Worm (Caenorhabditis elegans) whole organism, L2 larva: ENCODE data around the gene hst-1.
A peak's percentile ranks its signal among the peaks of the same experiment; 100 is the strongest.

Experiments
- F13H6.1 ChIP-seq: sonication (generic microtip); optimal IDR thresholded peaks from 2 replicates; lab custom pipeline; 2016; ENCODE audit warnings: missing genetic modification characterization, missing compliant biosample characterization
- R02D3.7 ChIP-seq: fragments of 150-350 bp; optimal IDR thresholded peaks from 2 replicates; lab custom pipeline; 2014; ENCODE audit warnings: missing biosample characterization, missing genetic modification characterization
- Y55F3AM.14 ChIP-seq: fragments of 200-800 bp; sonication (Bioruptor generic); optimal IDR thresholded peaks from 2 replicates; lab custom pipeline; 2018; ENCODE audit warnings: mild to moderate bottlenecking, missing genetic modification characterization, missing compliant biosample characterization
- ZK546.5 ChIP-seq: sonication (generic microtip); optimal IDR thresholded peaks from 2 replicates; lab custom pipeline; 2017; ENCODE audit warnings: missing biosample characterization, missing genetic modification characterization
- alr-1 ChIP-seq: fragments of 150-350 bp; optimal IDR thresholded peaks from 2 replicates; lab custom pipeline; 2014; ENCODE audit warnings: missing biosample characterization, missing genetic modification characterization
- aly-2 ChIP-seq: fragments of 150-350 bp; optimal IDR thresholded peaks from 2 replicates; lab custom pipeline; 2014; ENCODE audit warnings: missing biosample characterization, missing genetic modification characterization
- ama-1 ChIP-seq: fragments of 150-350 bp; optimal IDR thresholded peaks from 2 replicates; lab custom pipeline; 2018; ENCODE audit warnings: inconsistent platforms
- blmp-1 ChIP-seq: sonication (generic microtip); optimal IDR thresholded peaks from 2 replicates; lab custom pipeline; 2017; ENCODE audit warnings: missing genetic modification characterization, mild to moderate bottlenecking, missing compliant biosample characterization, antibody characterized with exemption, moderate library complexity; ENCODE audit not compliant: insufficient read depth
- ceh-16 ChIP-seq: fragments of 150-350 bp; optimal IDR thresholded peaks from 2 replicates; lab custom pipeline; 2014; ENCODE audit warnings: missing biosample characterization, missing genetic modification characterization
- crh-2 ChIP-seq: sonication (generic microtip); optimal IDR thresholded peaks from 2 replicates; lab custom pipeline; 2017; ENCODE audit warnings: missing biosample characterization, missing genetic modification characterization
- egl-27 ChIP-seq: sonication (generic microtip); optimal IDR thresholded peaks from 3 replicates; lab custom pipeline; 2017; ENCODE audit warnings: missing biosample characterization, missing genetic modification reagents, missing genetic modification characterization
- elt-1 ChIP-seq: fragments of 150-350 bp; optimal IDR thresholded peaks from 2 replicates; lab custom pipeline; 2014; ENCODE audit warnings: missing biosample characterization, missing genetic modification characterization
- elt-3 ChIP-seq: sonication (generic microtip); optimal IDR thresholded peaks from 2 replicates; lab custom pipeline; 2017; ENCODE audit warnings: missing biosample characterization, missing genetic modification characterization
- fos-1 ChIP-seq: fragments of 150-350 bp; optimal IDR thresholded peaks from 2 replicates; lab custom pipeline; 2014; ENCODE audit warnings: missing biosample characterization, missing genetic modification characterization
- gmeb-1 ChIP-seq: fragments of 150-350 bp; optimal IDR thresholded peaks from 2 replicates; lab custom pipeline; 2014; ENCODE audit warnings: missing biosample characterization, missing genetic modification characterization
- lin-11 ChIP-seq: fragments of 150-350 bp; sonication (generic microtip); optimal IDR thresholded peaks from 2 replicates; lab custom pipeline; 2014; ENCODE audit warnings: missing biosample characterization, missing genetic modification characterization, inconsistent platforms, mixed read lengths
- lin-13 ChIP-seq: fragments of 150-350 bp; optimal IDR thresholded peaks from 2 replicates; lab custom pipeline; 2014; ENCODE audit warnings: missing biosample characterization, missing genetic modification reagents, missing genetic modification characterization
- lin-39 ChIP-seq: fragments of 150-350 bp; optimal IDR thresholded peaks from 2 replicates; lab custom pipeline; 2014; ENCODE audit warnings: missing biosample characterization, missing genetic modification reagents, missing genetic modification characterization
- lsy-2 ChIP-seq, 2 experiments: fragments of 150-350 bp in 1 of 2; sonication (generic microtip) in 1 of 2; optimal IDR thresholded peaks; 2 replicates each; lab custom pipeline; 2014 to 2017; ENCODE audit warnings: missing biosample characterization in 2 of 2, missing genetic modification characterization in 2 of 2
- mab-5 ChIP-seq: fragments of 150-350 bp; optimal IDR thresholded peaks from 2 replicates; lab custom pipeline; 2014; ENCODE audit warnings: missing biosample characterization, missing genetic modification characterization
- mbf-1 ChIP-seq: sonication (generic microtip); optimal IDR thresholded peaks from 2 replicates; lab custom pipeline; 2017; ENCODE audit warnings: missing biosample characterization, missing genetic modification characterization
- mdl-1 ChIP-seq, 2 experiments: fragments of 150-350 bp in 1 of 2; sonication (generic microtip) in 1 of 2; optimal IDR thresholded peaks; 2 replicates each; lab custom pipeline; 2017; ENCODE audit warnings: missing biosample characterization in 2 of 2, missing genetic modification characterization in 2 of 2
- nhr-10 ChIP-seq: sonication (generic microtip); optimal IDR thresholded peaks from 2 replicates; lab custom pipeline; 2017; ENCODE audit warnings: missing biosample characterization, missing genetic modification characterization
- nhr-11 ChIP-seq: fragments of 150-350 bp; optimal IDR thresholded peaks from 2 replicates; lab custom pipeline; 2014; ENCODE audit warnings: missing biosample characterization, missing genetic modification characterization
- nhr-12 ChIP-seq: fragments of 150-350 bp; optimal IDR thresholded peaks from 2 replicates; lab custom pipeline; 2014; ENCODE audit warnings: missing biosample characterization, missing genetic modification characterization
- nhr-129 ChIP-seq: fragments of 150-350 bp; optimal IDR thresholded peaks from 2 replicates; lab custom pipeline; 2014; ENCODE audit warnings: missing biosample characterization, missing genetic modification characterization
- nhr-21 ChIP-seq: fragments of 150-350 bp; optimal IDR thresholded peaks from 2 replicates; lab custom pipeline; 2014; ENCODE audit warnings: missing biosample characterization, missing genetic modification characterization
- nhr-23 ChIP-seq: fragments of 150-350 bp; optimal IDR thresholded peaks from 2 replicates; lab custom pipeline; 2014; ENCODE audit warnings: missing biosample characterization, missing genetic modification reagents, missing genetic modification characterization
- nhr-237 ChIP-seq: fragments of 150-350 bp; optimal IDR thresholded peaks from 2 replicates; lab custom pipeline; 2014; ENCODE audit warnings: missing biosample characterization, missing genetic modification characterization
- nhr-25 ChIP-seq: fragments of 150-350 bp; sonication (generic microtip); optimal IDR thresholded peaks from 3 replicates; lab custom pipeline; 2014; ENCODE audit warnings: missing biosample characterization, missing genetic modification characterization
- nhr-6 ChIP-seq: fragments of 150-350 bp; optimal IDR thresholded peaks from 2 replicates; lab custom pipeline; 2014; ENCODE audit warnings: missing biosample characterization, missing genetic modification characterization
- nhr-77 ChIP-seq: fragments of 150-350 bp; optimal IDR thresholded peaks from 2 replicates; lab custom pipeline; 2014; ENCODE audit warnings: missing biosample characterization, missing genetic modification characterization
- peb-1 ChIP-seq: fragments of 150-350 bp; optimal IDR thresholded peaks from 2 replicates; lab custom pipeline; 2014; ENCODE audit warnings: missing biosample characterization, missing genetic modification characterization
- sem-4 ChIP-seq: fragments of 150-350 bp; optimal IDR thresholded peaks from 2 replicates; lab custom pipeline; 2014; ENCODE audit warnings: missing biosample characterization, missing genetic modification reagents, missing genetic modification characterization
- skn-1 ChIP-seq: sonication (generic microtip); optimal IDR thresholded peaks from 2 replicates; lab custom pipeline; 2017; ENCODE audit warnings: missing biosample characterization, missing genetic modification characterization
- sma-3 ChIP-seq: sonication (generic microtip); optimal IDR thresholded peaks from 2 replicates; lab custom pipeline; 2016; ENCODE audit warnings: missing genetic modification reagents, missing genetic modification characterization, missing compliant biosample characterization
- sma-9 ChIP-seq, 2 experiments: fragments of 150-350 bp in 1 of 2; sonication (generic microtip) in 1 of 2; optimal IDR thresholded peaks; 2 replicates each; lab custom pipeline; 2014 to 2016; ENCODE audit warnings: missing genetic modification characterization in 2 of 2, mild to moderate bottlenecking in 1 of 2, missing biosample characterization in 1 of 2, missing compliant biosample characterization in 1 of 2, missing genetic modification reagents in 1 of 2, moderate library complexity in 1 of 2
- snpc-4 ChIP-seq: fragments of 150-350 bp; optimal IDR thresholded peaks from 2 replicates; lab custom pipeline; 2014; ENCODE audit warnings: missing biosample characterization, missing genetic modification characterization
- unc-55 ChIP-seq: fragments of 150-350 bp; sonication (generic microtip); optimal IDR thresholded peaks from 3 replicates; lab custom pipeline; 2014; ENCODE audit warnings: missing biosample characterization, missing genetic modification reagents, missing genetic modification characterization
- unc-62 ChIP-seq: fragments of 150-350 bp; optimal IDR thresholded peaks from 2 replicates; lab custom pipeline; 2014; ENCODE audit warnings: missing biosample characterization, missing genetic modification reagents, missing genetic modification characterization
- zag-1 ChIP-seq: fragments of 150-350 bp; optimal IDR thresholded peaks from 2 replicates; lab custom pipeline; 2014; ENCODE audit warnings: missing biosample characterization, missing genetic modification characterization
- ztf-1 ChIP-seq: fragments of 200-800 bp; sonication (Bioruptor generic); conservative IDR thresholded peaks from 2 replicates; pipeline ENCODE4 v1.3.6; 2022; ENCODE audit warnings: missing genetic modification characterization, missing compliant biosample characterization
- ztf-11 ChIP-seq: sonication (generic microtip); optimal IDR thresholded peaks from 2 replicates; lab custom pipeline; 2017; ENCODE audit warnings: missing biosample characterization, missing genetic modification characterization
- ztf-4 ChIP-seq: fragments of 150-350 bp; optimal IDR thresholded peaks from 2 replicates; lab custom pipeline; 2014; ENCODE audit warnings: missing biosample characterization, missing genetic modification characterization

The hst-1 gene

ce11 chrIV:8708046-8708445, 16.7 kb upstream of the hst-1 start:
- TF ChIP-seq peb-1 (tag; lab: Kevin White, UChicago) (no peak), nhr-11 (tag; lab: Kevin White, UChicago) (no peak), mdl-1 (tag; optimal IDR thresholded peaks at IDR 0.05; lab: Kevin White, UChicago) (no peak), sma-9 (GFP tag; optimal IDR thresholded peaks at IDR 0.05; lab: Kevin White, UChicago) (no peak), sma-9 (tag; optimal IDR thresholded peaks at IDR 0.05; lab: Kevin White, UChicago) (no peak), ztf-4 (tag; lab: Kevin White, UChicago) (no peak), nhr-77 (tag; lab: Kevin White, UChicago) (no peak), lin-13 (GFP tag; lab: Kevin White, UChicago) (no peak), aly-2 (tag; lab: Kevin White, UChicago) (no peak), sem-4 (tag; lab: Kevin White, UChicago) (no peak), skn-1 (tag; lab: Kevin White, UChicago) (no peak), lin-11 (tag; lab: Kevin White, UChicago) (no peak), Y55F3AM.14 (no peak)

ce11 chrIV:8705504-8705903, 14.2 kb upstream of the hst-1 start, which contains the start of gene H23L24.4:
Gene H23L24.4 (minus strand): TSS chrIV:8705604.
- no peak for TF ChIP-seq ztf-1 (GFP tag; lab: Robert Waterston, UW)
- TF ChIP-seq nhr-11 (tag; lab: Kevin White, UChicago) = no peak
- TF ChIP-seq unc-55 (GFP tag; lab: Kevin White, UChicago) = no peak
- no peak for TF ChIP-seq mbf-1 (tag; lab: Kevin White, UChicago)
- TF ChIP-seq nhr-12 (tag; lab: Kevin White, UChicago) = no peak
- TF ChIP-seq lin-13 (GFP tag; lab: Kevin White, UChicago) = no peak
- no peak for TF ChIP-seq elt-1

ce11 chrIV:8697436-8697835, 6.1 kb upstream of the hst-1 start, which contains the start of gene ttll-11:
Gene ttll-11 (plus strand): TSS chrIV:8697736.
- TF ChIP-seq ama-1 (no peak), lin-11 (tag; lab: Kevin White, UChicago) (peak; percentile 1)
- TF ChIP-seq, all 48 proteins: peak for 1

- peak; percentile 79 for TF ChIP-seq sma-9 (GFP tag; optimal IDR thresholded peaks at IDR 0.05; lab: Kevin White, UChicago)
- TF ChIP-seq sma-9 (tag; optimal IDR thresholded peaks at IDR 0.05; lab: Kevin White, UChicago) = no peak
- TF ChIP-seq unc-62 (GFP tag; lab: Kevin White, UChicago) = no peak
- peak; percentile 16 for TF ChIP-seq R02D3.7 (tag; lab: Kevin White, UChicago)
- TF ChIP-seq mab-5 (tag; lab: Kevin White, UChicago) = peak; percentile 73
- TF ChIP-seq ama-1 = peak; percentile 69
- TF ChIP-seq Y55F3AM.14 = no peak
- peak; percentile 66 for TF ChIP-seq egl-27 (tag; lab: Kevin White, UChicago)
- peak; percentile 78 for TF ChIP-seq nhr-6
- no peak for TF ChIP-seq nhr-23
- peak; percentile 97 for TF ChIP-seq gmeb-1
- peak; percentile 90 for TF ChIP-seq nhr-25 (tag; lab: Kevin White, UChicago)
- TF ChIP-seq lin-13 (GFP tag; lab: Kevin White, UChicago) = peak; percentile 86
- TF ChIP-seq fos-1 (tag; lab: Kevin White, UChicago) = peak; percentile 43
- no peak for TF ChIP-seq skn-1 (tag; lab: Kevin White, UChicago)
- no peak for TF ChIP-seq ztf-11 (tag; lab: Kevin White, UChicago)
- no peak for TF ChIP-seq elt-1
- no peak for TF ChIP-seq mbf-1 (tag; lab: Kevin White, UChicago)
- peak; percentile 71 for TF ChIP-seq sma-3 (GFP tag; lab: Kevin White, UChicago)
- TF ChIP-seq ZK546.5 = no peak
- TF ChIP-seq blmp-1 (tag; lab: Kevin White, UChicago) = no peak
- TF ChIP-seq mdl-1 (tag; optimal IDR thresholded peaks at IDR 0.05; lab: Kevin White, UChicago) = peak in 1 of 2 experiments; percentile 75
- TF ChIP-seq lsy-2 (tag; optimal IDR thresholded peaks at IDR 0.05; lab: Kevin White, UChicago) = peak; percentile 85 to 94
- no peak for TF ChIP-seq alr-1 (tag; lab: Kevin White, UChicago)
- TF ChIP-seq nhr-237 (tag; lab: Kevin White, UChicago) = no peak
- no peak for TF ChIP-seq elt-3
- TF ChIP-seq nhr-77 (tag; lab: Kevin White, UChicago) = no peak
- TF ChIP-seq aly-2 (tag; lab: Kevin White, UChicago) = no peak
- TF ChIP-seq lin-11 (tag; lab: Kevin White, UChicago) = no peak
- peak; percentile 30 for TF ChIP-seq ztf-4 (tag; lab: Kevin White, UChicago)
- TF ChIP-seq F13H6.1 (tag; lab: Kevin White, UChicago) = peak; percentile 83
- no peak for TF ChIP-seq nhr-11 (tag; lab: Kevin White, UChicago)
- no peak for TF ChIP-seq ceh-16 (tag; lab: Kevin White, UChicago)
- peak; percentile 79 for TF ChIP-seq nhr-129 (tag; lab: Kevin White, UChicago)
- TF ChIP-seq lin-39 (tag; lab: Kevin White, UChicago) = no peak
- TF ChIP-seq crh-2 = peak; percentile 86
- peak; percentile 48 for TF ChIP-seq nhr-10
- peak; percentile 55 for TF ChIP-seq snpc-4 (tag; lab: Kevin White, UChicago)
- TF ChIP-seq zag-1 = peak; percentile 32
- no peak for TF ChIP-seq nhr-12 (tag; lab: Kevin White, UChicago)
- TF ChIP-seq nhr-21 = peak; percentile 78
Measured at ce11 chrIV:8687605-8688191, 3.6 kb downstream of the hst-1 start, which contains the start of gene snrp-3. Gene snrp-3 (minus strand): TSS chrIV:8687810.
